Fruit fly (Drosophila melanogaster): ENCODE results near the gene PICK1.

The PICK1 gene

dm6 chr2L:12721794-12722315 lies 27.0 kb downstream of the PICK1 start, which contains the start of gene Pih1D1:
Pih1D1 (minus strand) TSS chr2L:12721843.
- TF ChIP-seq CG17801 (GFP tag; optimal IDR thresholded peaks at IDR 0.05; ENCODE audit: partially characterized antibody): peak; percentile 95

Measured in ovary, adult (tissue).